Fruit fly (Drosophila melanogaster) whole organism, embryonic: ENCODE data around the gene CG6066.
A peak's percentile ranks its signal among the peaks of the same experiment; 100 is the strongest.

Experiments
- Antp ChIP-seq: fragments of 200-800 bp; sonication (Bioruptor generic); optimal IDR thresholded peaks from 3 replicates; lab custom pipeline; 2016; ENCODE audit warnings: missing biosample characterization, missing genetic modification characterization
- CG1024 ChIP-seq: fragments of 200-800 bp; sonication (Bioruptor generic); IDR thresholded peaks from 2 replicates; pipeline ENCODE4 v1.3.6; 2022; ENCODE audit warnings: missing biosample characterization, missing genetic modification characterization
- CG10274 ChIP-seq: fragments of 200-800 bp; sonication (Bioruptor generic); optimal IDR thresholded peaks from 3 replicates; lab custom pipeline; 2017; ENCODE audit warnings: missing biosample characterization, mild to moderate bottlenecking, missing genetic modification characterization
- CG10321 ChIP-seq: fragments of 200-800 bp; sonication (Bioruptor generic); IDR thresholded peaks from 2 replicates; pipeline ENCODE4 v1.3.6; 2022; ENCODE audit warnings: missing biosample characterization, missing genetic modification characterization
- CG10366 ChIP-seq: fragments of 200-800 bp; sonication (Bioruptor generic); IDR thresholded peaks from 2 replicates; pipeline ENCODE4 v1.3.6; 2022; ENCODE audit warnings: missing biosample characterization, missing genetic modification characterization
- CG10431 ChIP-seq: fragments of 200-800 bp; sonication (Bioruptor generic); optimal IDR thresholded peaks from 3 replicates; lab custom pipeline; 2018; ENCODE audit warnings: missing biosample characterization, mild to moderate bottlenecking, missing genetic modification characterization
- CG11456 ChIP-seq: fragments of 200-800 bp; sonication (Bioruptor generic); IDR thresholded peaks from 3 replicates; pipeline ENCODE4 v1.3.6; 2022; ENCODE audit warnings: missing biosample characterization, missing genetic modification characterization
- CG11696 ChIP-seq: fragments of 200-800 bp; sonication (Bioruptor generic); IDR thresholded peaks from 2 replicates; pipeline ENCODE4 v1.3.6; 2022; ENCODE audit warnings: missing biosample characterization, missing genetic modification characterization
- CG12104 ChIP-seq: fragments of 200-800 bp; sonication (Bioruptor generic); optimal IDR thresholded peaks from 3 replicates; lab custom pipeline; 2016; ENCODE audit warnings: missing biosample characterization, missing genetic modification characterization
- CG13894 ChIP-seq: fragments of 200-800 bp; sonication (Bioruptor generic); optimal IDR thresholded peaks from 3 replicates; lab custom pipeline; 2018; ENCODE audit warnings: missing biosample characterization, mild to moderate bottlenecking, missing genetic modification characterization, moderate library complexity
- CG14667 ChIP-seq: fragments of 200-800 bp; sonication (Bioruptor generic); IDR thresholded peaks from 2 replicates; pipeline ENCODE4 v1.3.6; 2022; ENCODE audit warnings: missing biosample characterization, missing genetic modification characterization
- CG15011 ChIP-seq: fragments of 200-800 bp; sonication (Bioruptor generic); optimal IDR thresholded peaks from 3 replicates; lab custom pipeline; 2018; ENCODE audit warnings: missing biosample characterization, mild to moderate bottlenecking, missing genetic modification characterization
- CG15514 ChIP-seq: fragments of 200-800 bp; sonication (Bioruptor generic); optimal IDR thresholded peaks from 3 replicates; lab custom pipeline; 2017; ENCODE audit warnings: missing biosample characterization, missing genetic modification characterization, mild to moderate bottlenecking, moderate library complexity, missing genetic modification reagents
- CG1647 ChIP-seq: fragments of 200-800 bp; sonication (Bioruptor generic); optimal IDR thresholded peaks from 3 replicates; lab custom pipeline; 2016; ENCODE audit warnings: missing biosample characterization, missing genetic modification characterization
- CG16813 ChIP-seq: fragments of 200-800 bp; sonication (Bioruptor generic); IDR thresholded peaks from 3 replicates; pipeline ENCODE4 v1.3.6; 2022; ENCODE audit warnings: missing biosample characterization, missing genetic modification characterization; ENCODE audit not compliant: partially characterized antibody
- CG17612 ChIP-seq: fragments of 200-800 bp; sonication (Bioruptor generic); IDR thresholded peaks from 2 replicates; pipeline ENCODE4 v1.3.6; 2022; ENCODE audit warnings: missing biosample characterization, missing genetic modification characterization
- CG1832 ChIP-seq: fragments of 200-800 bp; sonication (Bioruptor generic); optimal IDR thresholded peaks from 2 replicates; lab custom pipeline; 2017; ENCODE audit warnings: missing biosample characterization, mild to moderate bottlenecking, missing genetic modification characterization, inconsistent platforms
- CG30020 ChIP-seq: fragments of 200-800 bp; optimal IDR thresholded peaks from 2 replicates; lab custom pipeline; 2019; ENCODE audit warnings: missing biosample characterization, mild to moderate bottlenecking, missing genetic modification characterization, moderate library complexity
- CG32532 ChIP-seq: fragments of 200-800 bp; sonication (Bioruptor generic); IDR thresholded peaks from 2 replicates; pipeline ENCODE4 v1.3.6; 2022; ENCODE audit warnings: missing biosample characterization, missing genetic modification characterization
- CG3407 ChIP-seq: fragments of 200-800 bp; sonication (Bioruptor generic); optimal IDR thresholded peaks from 2 replicates; lab custom pipeline; 2018; ENCODE audit warnings: missing biosample characterization, mild to moderate bottlenecking, missing genetic modification characterization
- CG3995 ChIP-seq: fragments of 200-800 bp; sonication (Bioruptor generic); optimal IDR thresholded peaks from 3 replicates; lab custom pipeline; 2016; ENCODE audit warnings: missing biosample characterization, missing genetic modification characterization
- CG4617 ChIP-seq: fragments of 200-800 bp; sonication (Bioruptor generic); optimal IDR thresholded peaks from 3 replicates; lab custom pipeline; 2016; ENCODE audit warnings: missing biosample characterization, missing genetic modification characterization, borderline replicate concordance
- CG6272 ChIP-seq: fragments of 200-800 bp; sonication (Bioruptor generic); IDR thresholded peaks from 2 replicates; pipeline ENCODE4 v1.3.6; 2022; ENCODE audit warnings: missing biosample characterization, missing genetic modification characterization
- CG8944 ChIP-seq: fragments of 200-800 bp; sonication (Bioruptor generic); optimal IDR thresholded peaks from 3 replicates; lab custom pipeline; 2016; ENCODE audit warnings: missing biosample characterization, missing genetic modification characterization
- CG9437 ChIP-seq: fragments of 200-800 bp; sonication (Bioruptor generic); optimal IDR thresholded peaks from 2 replicates; lab custom pipeline; 2018; ENCODE audit warnings: missing biosample characterization, mild to moderate bottlenecking, missing genetic modification characterization
- Dip2 ChIP-seq: fragments of 200-800 bp; sonication (Bioruptor generic); IDR thresholded peaks from 2 replicates; pipeline ENCODE4 v1.3.6; 2022; ENCODE audit warnings: missing biosample characterization, missing genetic modification characterization
- Elba2 ChIP-seq: fragments of 200-800 bp; sonication (Bioruptor generic); optimal IDR thresholded peaks from 3 replicates; lab custom pipeline; 2016; ENCODE audit warnings: missing biosample characterization, missing genetic modification characterization
- Ets65A ChIP-seq: fragments of 200-800 bp; sonication (Bioruptor generic); peaks from one replicate; lab custom pipeline; 2016; ENCODE audit warnings: missing biosample characterization, missing genetic modification characterization
- HLH3B ChIP-seq: fragments of 200-800 bp; sonication (Bioruptor generic); IDR thresholded peaks from 2 replicates; pipeline ENCODE4 v1.3.6; 2022; ENCODE audit warnings: missing biosample characterization, missing genetic modification characterization
- HLHmδ ChIP-seq: fragments of 200-800 bp; sonication (Bioruptor generic); optimal IDR thresholded peaks from 2 replicates; lab custom pipeline; 2018; ENCODE audit warnings: missing biosample characterization, mild to moderate bottlenecking, missing genetic modification characterization, moderate library complexity
- Hr3 ChIP-seq: fragments of 200-800 bp; sonication (Bioruptor generic); optimal IDR thresholded peaks from 3 replicates; lab custom pipeline; 2016; ENCODE audit warnings: missing biosample characterization, missing genetic modification characterization
- Hsf ChIP-seq: fragments of 200-800 bp; sonication (Bioruptor generic); optimal IDR thresholded peaks from 3 replicates; lab custom pipeline; 2016; ENCODE audit warnings: missing biosample characterization, missing genetic modification characterization
- MESR4 ChIP-seq: fragments of 200-800 bp; sonication (Bioruptor generic); optimal IDR thresholded peaks from 2 replicates; lab custom pipeline; 2018; ENCODE audit warnings: missing biosample characterization, mild to moderate bottlenecking, missing genetic modification characterization, moderate library complexity
- Oli ChIP-seq: fragments of 200-800 bp; sonication (Bioruptor generic); optimal IDR thresholded peaks from 2 replicates; lab custom pipeline; 2018; ENCODE audit warnings: missing biosample characterization, mild to moderate bottlenecking, missing genetic modification characterization, moderate library complexity
- PHDP ChIP-seq: fragments of 200-800 bp; sonication (Bioruptor generic); optimal IDR thresholded peaks from 3 replicates; lab custom pipeline; 2018; ENCODE audit warnings: missing biosample characterization, mild to moderate bottlenecking, missing genetic modification characterization, moderate library complexity
- Six4 ChIP-seq: fragments of 200-800 bp; sonication (Bioruptor generic); optimal IDR thresholded peaks from 2 replicates; lab custom pipeline; 2016; ENCODE audit warnings: missing biosample characterization, missing genetic modification characterization
- Sry-β ChIP-seq: fragments of 200-800 bp; sonication (Bioruptor generic); optimal IDR thresholded peaks from 2 replicates; lab custom pipeline; 2018; ENCODE audit warnings: missing biosample characterization, mild to moderate bottlenecking, missing genetic modification characterization, moderate library complexity
- Stat92E ChIP-seq, 3 experiments: fragments of >200 bp in 2 of 3; fragments of 200-800 bp in 1 of 3; sonication (Bioruptor generic) in 1 of 3; optimal IDR thresholded peaks; 2 replicates each; lab custom pipeline; 2017 to 2019; ENCODE audit warnings: missing biosample characterization in 3 of 3, missing genetic modification characterization in 3 of 3, mild to moderate bottlenecking in 1 of 3, moderate library complexity in 1 of 3
- ara ChIP-seq: fragments of 200-800 bp; sonication (Bioruptor generic); IDR thresholded peaks from 2 replicates; pipeline ENCODE4 v1.3.6; 2022; ENCODE audit warnings: missing biosample characterization, missing genetic modification characterization
- cato ChIP-seq: fragments of 200-800 bp; sonication (Bioruptor generic); optimal IDR thresholded peaks from 2 replicates; lab custom pipeline; 2016; ENCODE audit warnings: missing biosample characterization, missing genetic modification characterization, borderline replicate concordance
- dati ChIP-seq: fragments of 200-800 bp; sonication (Bioruptor generic); IDR thresholded peaks from 2 replicates; pipeline ENCODE4 v1.3.6; 2022; ENCODE audit warnings: missing biosample characterization, missing genetic modification characterization
- dmrt11E ChIP-seq: fragments of 200-800 bp; sonication (Bioruptor generic); optimal IDR thresholded peaks from 3 replicates; lab custom pipeline; 2018; ENCODE audit warnings: missing biosample characterization, mild to moderate bottlenecking, missing genetic modification characterization, moderate library complexity
- gem ChIP-seq: fragments of 200-800 bp; sonication (Bioruptor generic); optimal IDR thresholded peaks from 2 replicates; lab custom pipeline; 2019; ENCODE audit warnings: missing biosample characterization, mild to moderate bottlenecking, missing genetic modification characterization, moderate library complexity
- grau ChIP-seq: fragments of 200-800 bp; optimal IDR thresholded peaks from 3 replicates; lab custom pipeline; 2019; ENCODE audit warnings: missing biosample characterization, mild to moderate bottlenecking, missing genetic modification characterization, moderate library complexity
- ham ChIP-seq: fragments of 200-800 bp; sonication (Bioruptor generic); IDR thresholded peaks from 2 replicates; pipeline ENCODE4 v1.3.6; 2022; ENCODE audit warnings: missing biosample characterization, missing genetic modification characterization
- lov ChIP-seq, 2 experiments: fragments of 200-800 bp in 1 of 2; fragments of >200 bp in 1 of 2; sonication (Bioruptor generic) in 1 of 2; IDR thresholded peaks in 1 of 2; optimal IDR thresholded peaks in 1 of 2; 2 replicates in 1 of 2; 3 replicates in 1 of 2; pipeline versions ENCODE4 v1.3.6 to Lab custom; 2017 to 2022; ENCODE audit warnings: missing biosample characterization in 1 of 2, missing genetic modification characterization in 1 of 2
- nau ChIP-seq: fragments of 200-800 bp; sonication (Bioruptor generic); optimal IDR thresholded peaks from 3 replicates; lab custom pipeline; 2017; ENCODE audit warnings: missing biosample characterization, mild to moderate bottlenecking, missing genetic modification characterization, missing genetic modification reagents
- schlank ChIP-seq: fragments of 200-800 bp; sonication (Bioruptor generic); optimal IDR thresholded peaks from 2 replicates; lab custom pipeline; 2018; ENCODE audit warnings: missing biosample characterization, mild to moderate bottlenecking, missing genetic modification characterization
- z ChIP-seq: fragments of 200-800 bp; sonication (Bioruptor generic); IDR thresholded peaks from 3 replicates; pipeline ENCODE4 v1.3.6; 2022; ENCODE audit warnings: missing biosample characterization, missing genetic modification characterization

Gene CG6066

dm6 chr3R:27153062-27153878 is 36.8 kb upstream of the CG6066 start (continued):
- TF ChIP-seq Antp (GFP tag; lab: Kevin White, UChicago) (no peak), z (GFP tag; lab: Robert Waterston, UW) (no peak), CG30020 (tag; lab: Kevin White, UChicago) (no peak), Elba2 (GFP tag; lab: Kevin White, UChicago) (no peak), CG10431 (GFP tag; lab: Kevin White, UChicago) (no peak), Sry-β (no peak), CG13894 (tag; lab: Kevin White, UChicago) (peak; percentile 19), CG11696 (peak; percentile 83), schlank (no peak), Hr3 (GFP tag; lab: Kevin White, UChicago) (peak; percentile 43), CG16813 (GFP tag; lab: Robert Waterston, UW) (no peak), CG10274 (peak; percentile 38), MESR4 (GFP tag; lab: Kevin White, UChicago) (no peak), lov (optimal IDR thresholded peaks at IDR 0.05; lab: Kevin White, UChicago) (no peak), lov (GFP tag; IDR thresholded peaks at IDR 0.05; lab: Robert Waterston, UW) (no peak), Hsf (GFP tag; lab: Kevin White, UChicago) (peak; percentile 14), CG1832 (GFP tag; lab: Kevin White, UChicago) (no peak), CG8944 (GFP tag; lab: Kevin White, UChicago) (no peak), nau (no peak), ham (GFP tag; lab: Robert Waterston, UW) (no peak), CG6272 (no peak), dati (GFP tag; lab: Robert Waterston, UW) (no peak), PHDP (tag; lab: Kevin White, UChicago) (peak; percentile 36), CG10366 (GFP tag; lab: Robert Waterston, UW) (no peak; the same call in 1 of the 2 replicates), CG32532 (GFP tag; lab: Robert Waterston, UW) (peak; percentile 48; the same call in 1 of the 2 replicates), CG17612 (GFP tag; lab: Robert Waterston, UW) (no peak), HLH3B (no peak), dmrt11E (peak; percentile 9), grau (tag; lab: Kevin White, UChicago) (peak; percentile 74), Oli (peak; percentile 70), CG3995 (GFP tag; lab: Kevin White, UChicago) (no peak), Ets65A (GFP tag; lab: Kevin White, UChicago) (peak; percentile 76), CG12104 (GFP tag; lab: Kevin White, UChicago) (peak; percentile 61), ara (GFP tag; lab: Robert Waterston, UW) (no peak), CG10321 (GFP tag; lab: Robert Waterston, UW) (peak; percentile 11; the same call in 1 of the 2 replicates), CG1647 (GFP tag; lab: Kevin White, UChicago) (no peak), Dip2 (no peak), Stat92E (GFP tag; optimal IDR thresholded peaks at IDR 0.05; lab: Kevin White, UChicago) (no peak), gem (tag; lab: Kevin White, UChicago) (peak; percentile 72), cato (GFP tag; lab: Kevin White, UChicago) (no peak), CG4617 (GFP tag; lab: Kevin White, UChicago) (no peak), CG14667 (GFP tag; lab: Robert Waterston, UW) (no peak), CG1024 (GFP tag; lab: Robert Waterston, UW) (no peak), HLHmδ (GFP tag; lab: Kevin White, UChicago) (no peak), CG9437 (peak; percentile 64), CG15514 (GFP tag; lab: Kevin White, UChicago) (peak; percentile 36), Six4 (GFP tag; lab: Kevin White, UChicago) (peak; percentile 29), CG11456 (GFP tag; lab: Robert Waterston, UW) (no peak), CG3407 (GFP tag; lab: Kevin White, UChicago) (no peak), CG15011 (GFP tag; lab: Kevin White, UChicago) (peak; percentile 26)
